Worm (Caenorhabditis elegans) whole organism, early embryonic: Measurements from ENCODE around the gene nspa-8.

ENCODE experiments used
- B0310.2 ChIP-seq: sonication (generic microtip); optimal IDR thresholded peaks from 2 replicates; lab custom pipeline; 2016; ENCODE audit warnings: mild to moderate bottlenecking, missing genetic modification characterization, missing compliant biosample characterization
- F13C5.2 ChIP-seq: sonication (generic microtip); optimal IDR thresholded peaks from 2 replicates; lab custom pipeline; 2017; ENCODE audit warnings: mild to moderate bottlenecking, missing genetic modification characterization, inconsistent platforms, missing compliant biosample characterization
- aly-1 ChIP-seq: sonication (generic microtip); optimal IDR thresholded peaks from 2 replicates; lab custom pipeline; 2016; ENCODE audit warnings: missing genetic modification characterization, missing compliant biosample characterization
- ama-1 ChIP-seq: fragments of 150-350 bp; optimal IDR thresholded peaks from 2 replicates; lab custom pipeline; 2014
- ceh-13 ChIP-seq: fragments of 200-800 bp; sonication (Bioruptor generic); optimal IDR thresholded peaks from 2 replicates; lab custom pipeline; 2018; ENCODE audit warnings: mild to moderate bottlenecking, missing genetic modification characterization, missing compliant biosample characterization
- ceh-36 ChIP-seq: sonication (generic microtip); optimal IDR thresholded peaks from 2 replicates; lab custom pipeline; 2016; ENCODE audit warnings: missing genetic modification characterization, inconsistent platforms, missing compliant biosample characterization
- ets-7 ChIP-seq: sonication (generic microtip); optimal IDR thresholded peaks from 2 replicates; lab custom pipeline; 2016; ENCODE audit warnings: missing genotype, missing genetic modification characterization, missing compliant biosample characterization
- flt-1 ChIP-seq: fragments of 200-800 bp; sonication (Bioruptor generic); IDR thresholded peaks from 2 replicates; pipeline ENCODE4 v1.3.6; 2022; ENCODE audit warnings: missing genetic modification characterization, missing compliant biosample characterization
- hmbx-1 ChIP-seq: sonication (generic microtip); optimal IDR thresholded peaks from 2 replicates; lab custom pipeline; 2016; ENCODE audit warnings: mild to moderate bottlenecking, missing genetic modification characterization, missing compliant biosample characterization
- hmg-4 ChIP-seq: fragments of 200-800 bp; sonication (Bioruptor generic); optimal IDR thresholded peaks from 2 replicates; lab custom pipeline; 2018; ENCODE audit warnings: mild to moderate bottlenecking, missing genetic modification characterization, missing compliant biosample characterization
- hnd-1 ChIP-seq: sonication (generic microtip); optimal IDR thresholded peaks from 2 replicates; lab custom pipeline; 2016; ENCODE audit warnings: missing genetic modification characterization, missing compliant biosample characterization
- pes-1 ChIP-seq: fragments of 200-800 bp; sonication (Bioruptor generic); IDR thresholded peaks from 2 replicates; pipeline ENCODE4 v1.3.6; 2022; ENCODE audit warnings: missing genetic modification reagents, missing genetic modification characterization, missing compliant biosample characterization
- scrt-1 ChIP-seq: fragments of 200-800 bp; sonication (Bioruptor generic); IDR thresholded peaks from 2 replicates; pipeline ENCODE4 v1.3.6; 2022; ENCODE audit warnings: missing genetic modification characterization, missing compliant biosample characterization
- sea-1 ChIP-seq: fragments of 200-800 bp; sonication (Bioruptor generic); conservative IDR thresholded peaks from 2 replicates; pipeline ENCODE4 v1.3.6; 2022; ENCODE audit warnings: missing genetic modification characterization, missing compliant biosample characterization
- tbx-11 ChIP-seq: fragments of 200-800 bp; sonication (Bioruptor generic); IDR thresholded peaks from 2 replicates; pipeline ENCODE4 v1.3.6; 2022; ENCODE audit warnings: missing genetic modification characterization, missing compliant biosample characterization
- tbx-37 ChIP-seq: fragments of 200-800 bp; sonication (Bioruptor generic); conservative IDR thresholded peaks from 2 replicates; pipeline ENCODE4 v1.3.6; 2022; ENCODE audit warnings: missing genetic modification reagents, missing genetic modification characterization, missing compliant biosample characterization
- tra-4 ChIP-seq: sonication (generic microtip); optimal IDR thresholded peaks from 2 replicates; lab custom pipeline; 2017; ENCODE audit warnings: missing genetic modification characterization, missing compliant biosample characterization

The nspa-8 gene

ce11 chrV:14854261-14854660 is 27.4 kb upstream of the nspa-8 start:
- TF ChIP-seq ceh-13 (GFP tag; lab: Kevin White, UChicago) (no peak), B0310.2 (tag; lab: Kevin White, UChicago) (no peak), sea-1 (no peak), scrt-1 (GFP tag; lab: Robert Waterston, UW) (no peak)

DNA sequence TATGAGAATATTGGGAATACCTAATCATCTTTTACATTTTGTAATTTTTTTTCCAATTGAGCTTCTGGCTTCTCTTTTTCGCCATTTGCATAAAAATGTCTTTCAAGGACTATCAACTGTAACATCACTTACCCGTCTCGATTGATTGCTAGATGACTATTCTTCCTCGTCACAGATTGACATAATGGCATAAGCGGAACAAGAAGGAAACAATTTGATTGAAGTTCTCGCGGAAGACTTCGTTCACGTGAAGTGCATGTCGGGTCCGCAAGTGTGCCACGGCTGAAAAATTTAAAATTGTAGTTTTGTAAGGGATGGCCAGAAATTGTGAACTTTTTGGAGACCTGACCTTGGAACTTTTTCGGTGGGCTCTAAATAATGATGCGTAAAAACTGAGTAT is 26.9 kb upstream of the nspa-8 start:
- TF ChIP-seq sea-1: no peak
- no peak for TF ChIP-seq aly-1
- TF ChIP-seq F13C5.2 (tag; lab: Kevin White, UChicago): no peak
- TF ChIP-seq B0310.2 (tag; lab: Kevin White, UChicago): no peak

DNA sequence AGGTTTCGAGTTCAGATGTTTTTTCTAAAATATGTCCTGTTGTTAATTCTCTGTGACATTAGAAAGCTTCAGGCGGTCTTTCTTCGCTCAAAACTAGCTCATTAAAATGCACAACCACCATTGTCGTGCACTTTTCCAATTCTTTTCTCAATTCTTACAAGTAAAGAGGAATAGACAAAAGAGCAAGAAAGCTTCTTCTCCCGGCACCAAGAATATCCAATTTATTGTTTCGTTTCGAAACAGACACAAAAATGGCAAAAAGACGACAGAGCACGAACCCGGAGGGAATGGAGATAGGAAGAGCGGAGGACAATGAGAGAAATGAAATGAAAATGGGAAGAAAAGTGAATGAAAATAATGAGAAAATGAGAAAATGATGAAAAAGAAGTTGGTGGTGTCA is 25.8 kb upstream of the nspa-8 start:
- TF ChIP-seq F13C5.2 (tag; lab: Kevin White, UChicago) (no peak), aly-1 (no peak), flt-1 (no peak), hmg-4 (no peak), pes-1 (GFP tag; lab: Robert Waterston, UW) (no peak), hnd-1 (no peak), hmbx-1 (tag; lab: Kevin White, UChicago) (no peak), ama-1 (lab: Kevin White, UChicago) (no peak), ceh-36 (no peak), B0310.2 (tag; lab: Kevin White, UChicago) (no peak), tbx-11 (no peak)

ce11 chrV:14851972-14852371 is 25.1 kb upstream of the nspa-8 start:
- no peak for TF ChIP-seq tbx-11
- no peak for TF ChIP-seq hmg-4
- TF ChIP-seq hmbx-1 (tag; lab: Kevin White, UChicago): no peak
- no peak for TF ChIP-seq tra-4 (tag; lab: Kevin White, UChicago)
- TF ChIP-seq pes-1 (GFP tag; lab: Robert Waterston, UW): no peak
- TF ChIP-seq ceh-36: no peak
- TF ChIP-seq tbx-37 (GFP tag; lab: Robert Waterston, UW): no peak
- no peak for TF ChIP-seq ama-1 (lab: Kevin White, UChicago)
- TF ChIP-seq aly-1: no peak
- TF ChIP-seq flt-1: no peak
- no peak for TF ChIP-seq F13C5.2 (tag; lab: Kevin White, UChicago)
- no peak for TF ChIP-seq hnd-1
- no peak for TF ChIP-seq sea-1
- no peak for TF ChIP-seq ceh-13 (GFP tag; lab: Kevin White, UChicago)
- TF ChIP-seq B0310.2 (tag; lab: Kevin White, UChicago): no peak
- TF ChIP-seq scrt-1 (GFP tag; lab: Robert Waterston, UW): no peak
- no peak for TF ChIP-seq ets-7 (tag; lab: Kevin White, UChicago)

ce11 chrV:14851206-14851605 is 24.4 kb upstream of the nspa-8 start:
- TF ChIP-seq ets-7 (tag; lab: Kevin White, UChicago) (no peak), ceh-13 (GFP tag; lab: Kevin White, UChicago) (no peak), B0310.2 (tag; lab: Kevin White, UChicago) (no peak), pes-1 (GFP tag; lab: Robert Waterston, UW) (no peak), aly-1 (no peak), flt-1 (no peak), sea-1 (no peak), tbx-37 (GFP tag; lab: Robert Waterston, UW) (no peak), ceh-36 (no peak), hmg-4 (no peak), hnd-1 (no peak), scrt-1 (GFP tag; lab: Robert Waterston, UW) (no peak), tbx-11 (no peak), hmbx-1 (tag; lab: Kevin White, UChicago) (no peak), ama-1 (lab: Kevin White, UChicago) (no peak), F13C5.2 (tag; lab: Kevin White, UChicago) (no peak), tra-4 (tag; lab: Kevin White, UChicago) (no peak)

DNA sequence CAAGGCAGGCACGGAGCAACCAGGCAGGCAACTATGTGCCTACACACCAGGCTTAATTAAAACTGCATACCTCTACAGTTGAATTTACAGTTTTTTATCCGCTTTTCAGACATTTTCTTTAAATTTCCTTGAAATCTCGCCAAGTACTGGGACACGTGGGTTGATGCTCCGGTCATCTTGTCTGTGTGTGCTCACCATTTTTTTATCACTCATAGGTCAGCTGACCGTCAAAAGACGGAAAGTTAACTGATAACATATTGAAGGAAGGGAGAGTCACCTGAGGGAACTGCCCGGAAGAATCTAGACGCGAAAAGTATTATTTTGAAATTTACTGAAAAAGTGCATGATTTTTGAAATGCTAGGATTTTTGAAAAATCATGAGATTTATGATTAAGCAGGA is 23.7 kb upstream of the nspa-8 start:
- TF ChIP-seq sea-1: no peak
- TF ChIP-seq hmbx-1 (tag; lab: Kevin White, UChicago): no peak
- no peak for TF ChIP-seq hmg-4
- no peak for TF ChIP-seq flt-1
- no peak for TF ChIP-seq ceh-36
- no peak for TF ChIP-seq pes-1 (GFP tag; lab: Robert Waterston, UW)
- TF ChIP-seq scrt-1 (GFP tag; lab: Robert Waterston, UW): no peak
- TF ChIP-seq tbx-37 (GFP tag; lab: Robert Waterston, UW): no peak
- no peak for TF ChIP-seq ets-7 (tag; lab: Kevin White, UChicago)
- TF ChIP-seq aly-1: no peak
- TF ChIP-seq tra-4 (tag; lab: Kevin White, UChicago): no peak
- no peak for TF ChIP-seq ama-1 (lab: Kevin White, UChicago)

- TF ChIP-seq sea-1 (no peak), hnd-1 (no peak), ceh-36 (no peak), F13C5.2 (tag; lab: Kevin White, UChicago) (no peak), ets-7 (tag; lab: Kevin White, UChicago) (no peak), ceh-13 (GFP tag; lab: Kevin White, UChicago) (no peak), pes-1 (GFP tag; lab: Robert Waterston, UW) (no peak), tbx-11 (no peak), tra-4 (tag; lab: Kevin White, UChicago) (no peak), B0310.2 (tag; lab: Kevin White, UChicago) (no peak), aly-1 (no peak), scrt-1 (GFP tag; lab: Robert Waterston, UW) (no peak), hmbx-1 (tag; lab: Kevin White, UChicago) (no peak), tbx-37 (GFP tag; lab: Robert Waterston, UW) (no peak), hmg-4 (no peak), flt-1 (no peak)
These were observed 22.8 kb upstream of the nspa-8 start for ce11 chrV:14849628-14850027.

ce11 chrV:14848510-14849206 is 21.8 kb upstream of the nspa-8 start:
- no peak for TF ChIP-seq pes-1 (GFP tag; lab: Robert Waterston, UW)
- TF ChIP-seq hmbx-1 (tag; lab: Kevin White, UChicago): no peak
- TF ChIP-seq ceh-36: no peak
- TF ChIP-seq ama-1 (lab: Kevin White, UChicago): no peak
- no peak for TF ChIP-seq tbx-11
- TF ChIP-seq hmg-4: no peak
- TF ChIP-seq flt-1: no peak
- no peak for TF ChIP-seq aly-1
- no peak for TF ChIP-seq tra-4 (tag; lab: Kevin White, UChicago)
- TF ChIP-seq tbx-37 (GFP tag; lab: Robert Waterston, UW): no peak
- no peak for TF ChIP-seq F13C5.2 (tag; lab: Kevin White, UChicago)
- TF ChIP-seq scrt-1 (GFP tag; lab: Robert Waterston, UW): no peak
- no peak for TF ChIP-seq B0310.2 (tag; lab: Kevin White, UChicago)
- no peak for TF ChIP-seq ets-7 (tag; lab: Kevin White, UChicago)
- TF ChIP-seq hnd-1: no peak
- TF ChIP-seq sea-1: no peak
- no peak for TF ChIP-seq ceh-13 (GFP tag; lab: Kevin White, UChicago)
